Fruit fly (Drosophila melanogaster) whole organism, wandering third instar larva: Measurements from ENCODE around the gene sra.

Source experiments
- Dfd ChIP-seq: fragments of >200 bp; optimal IDR thresholded peaks from 2 replicates; lab custom pipeline; 2017; ENCODE audit warnings: missing biosample characterization, missing genetic modification characterization
- Myc ChIP-seq: fragments of >200 bp; optimal IDR thresholded peaks from 2 replicates; lab custom pipeline; 2017
- OdsH ChIP-seq: fragments of 200-800 bp; sonication (Bioruptor generic); optimal IDR thresholded peaks from 2 replicates; lab custom pipeline; 2016; ENCODE audit warnings: missing biosample characterization, mild to moderate bottlenecking, missing genetic modification characterization
- Rel ChIP-seq, 2 experiments: fragments of 200-800 bp; sonication (Bioruptor generic) in 1 of 2; optimal IDR thresholded peaks; 2 replicates in 1 of 2; 3 replicates in 1 of 2; lab custom pipeline; 2016 to 2019; ENCODE audit warnings: mild to moderate bottlenecking in 2 of 2, missing biosample characterization in 2 of 2, missing genetic modification characterization in 2 of 2, moderate library complexity in 1 of 2
- dsf ChIP-seq: sonication (Bioruptor generic); optimal IDR thresholded peaks from 2 replicates; lab custom pipeline; 2016; ENCODE audit warnings: missing biosample characterization, missing genetic modification characterization, borderline replicate concordance
- ey ChIP-seq: fragments of 200-800 bp; sonication (Bioruptor generic); optimal IDR thresholded peaks from 2 replicates; lab custom pipeline; 2016; ENCODE audit warnings: missing biosample characterization, missing genetic modification characterization
- pan ChIP-seq: fragments of >200 bp; optimal IDR thresholded peaks from 2 replicates; lab custom pipeline; 2017
- psq ChIP-seq: fragments of 200-800 bp; sonication (Bioruptor generic); optimal IDR thresholded peaks from 3 replicates; lab custom pipeline; 2017; ENCODE audit warnings: missing biosample characterization, mild to moderate bottlenecking, missing genetic modification characterization, moderate library complexity

DNA sequence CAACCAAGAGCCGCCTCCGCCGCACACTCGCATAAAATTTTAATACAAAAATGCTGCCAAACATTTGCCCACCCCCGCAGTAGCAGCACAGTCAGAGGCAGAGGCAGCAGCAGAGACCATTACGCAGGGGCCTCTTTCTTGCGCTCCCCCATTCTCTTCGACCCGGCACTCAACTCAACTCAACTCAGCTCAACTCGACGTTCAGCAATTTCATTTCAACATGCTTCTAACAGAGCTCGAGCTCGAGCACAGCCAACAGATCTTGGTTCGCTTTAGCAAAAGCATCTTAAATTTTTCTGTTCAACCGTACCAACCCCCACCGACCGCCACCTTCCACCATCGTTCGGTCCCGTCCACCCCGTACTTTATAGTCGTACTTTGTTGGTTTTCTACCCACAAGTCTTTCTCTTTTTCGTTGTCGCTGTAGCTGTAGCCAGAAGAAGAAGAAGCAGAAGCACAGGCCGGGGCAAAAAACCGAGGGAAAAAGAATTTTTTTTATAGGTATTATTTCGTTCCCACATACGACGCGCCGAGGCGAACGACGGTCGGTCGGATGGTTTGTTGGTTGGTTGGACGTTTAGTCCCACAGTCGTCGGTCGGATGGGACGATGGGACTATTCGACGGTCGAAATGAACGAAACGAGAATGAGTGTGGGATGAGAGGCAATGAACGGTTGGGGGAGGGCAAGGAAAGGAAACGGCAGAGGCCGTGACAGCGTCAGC lies 48.6 kb downstream of the sra start:
- TF ChIP-seq Myc (lab: Kevin White, UChicago) (no peak), pan (lab: Kevin White, UChicago) (no peak), dsf (GFP tag; lab: Kevin White, UChicago) (no peak), Rel (GFP tag; optimal IDR thresholded peaks at IDR 0.05; lab: Kevin White, UChicago) (peak; percentile 42), Rel (tag; optimal IDR thresholded peaks at IDR 0.05; lab: Kevin White, UChicago) (peak; percentile 85), ey (GFP tag; lab: Kevin White, UChicago) (no peak), psq (GFP tag; lab: Kevin White, UChicago) (peak; percentile 89), OdsH (GFP tag; lab: Kevin White, UChicago) (no peak), Dfd (GFP tag; lab: Kevin White, UChicago) (no peak)
